Worm (Caenorhabditis elegans) whole organism, L1 larva: Measurements from ENCODE around the gene gpa-4.

Experiments used
- C04F5.9 ChIP-seq: sonication (generic microtip); optimal IDR thresholded peaks from 2 replicates; lab custom pipeline; 2016; ENCODE audit warnings: missing genetic modification characterization, missing compliant biosample characterization
- C34B4.2 ChIP-seq: sonication (generic microtip); optimal IDR thresholded peaks from 2 replicates; lab custom pipeline; 2017; ENCODE audit warnings: mild to moderate bottlenecking, missing genetic modification characterization, missing compliant biosample characterization
- F16B12.6 ChIP-seq: fragments of 150-350 bp; optimal IDR thresholded peaks from 2 replicates; lab custom pipeline; 2014; ENCODE audit warnings: missing biosample characterization, missing genetic modification characterization
- aha-1 ChIP-seq: fragments of 150-350 bp; optimal IDR thresholded peaks from 2 replicates; lab custom pipeline; 2014; ENCODE audit warnings: missing biosample characterization, missing genetic modification characterization
- alr-1 ChIP-seq: fragments of 200-800 bp; sonication (Bioruptor generic); optimal IDR thresholded peaks from 2 replicates; lab custom pipeline; 2018; ENCODE audit warnings: borderline replicate concordance, mild to moderate bottlenecking, missing genetic modification characterization, missing compliant biosample characterization
- aly-2 ChIP-seq: fragments of 150-350 bp; optimal IDR thresholded peaks from 2 replicates; lab custom pipeline; 2014; ENCODE audit warnings: missing biosample characterization, missing genetic modification characterization
- ama-1 ChIP-seq: fragments of 150-350 bp; optimal IDR thresholded peaks from 2 replicates; lab custom pipeline; 2014
- ceh-63 ChIP-seq: fragments of 200-800 bp; sonication (Bioruptor generic); optimal IDR thresholded peaks from 2 replicates; lab custom pipeline; 2018; ENCODE audit warnings: mild to moderate bottlenecking, missing genetic modification characterization, missing compliant biosample characterization
- dpl-1 ChIP-seq, 3 experiments: fragments of 150-350 bp in 2 of 3; sonication (generic microtip) in 1 of 3; optimal IDR thresholded peaks; 2 replicates each; lab custom pipeline; 2014 to 2017; ENCODE audit warnings: missing biosample characterization in 3 of 3, missing genetic modification characterization in 3 of 3, missing genetic modification reagents in 3 of 3
- efl-3 ChIP-seq: fragments of 200-800 bp; sonication (Bioruptor generic); optimal IDR thresholded peaks from 2 replicates; lab custom pipeline; 2018; ENCODE audit warnings: mild to moderate bottlenecking, missing genetic modification characterization, missing compliant biosample characterization
- elt-2 ChIP-seq: sonication (generic microtip); optimal IDR thresholded peaks from 2 replicates; lab custom pipeline; 2016; ENCODE audit warnings: missing genetic modification characterization, mild to moderate bottlenecking, inconsistent platforms, missing compliant biosample characterization, missing genetic modification reagents
- fkh-4 ChIP-seq: sonication (generic microtip); optimal IDR thresholded peaks from 2 replicates; lab custom pipeline; 2016; ENCODE audit warnings: missing compliant biosample characterization, missing genetic modification characterization, borderline replicate concordance
- fos-1 ChIP-seq: fragments of 150-350 bp; optimal IDR thresholded peaks from 2 replicates; lab custom pipeline; 2014; ENCODE audit warnings: missing biosample characterization, missing genetic modification characterization
- hlh-17 ChIP-seq: fragments of 200-800 bp; sonication (Bioruptor generic); optimal IDR thresholded peaks from 2 replicates; lab custom pipeline; 2018; ENCODE audit warnings: missing genetic modification characterization, mild to moderate bottlenecking, missing compliant biosample characterization, moderate library complexity, borderline replicate concordance
- isw-1 ChIP-seq: fragments of 200-800 bp; sonication (Bioruptor generic); IDR thresholded peaks from 2 replicates; pipeline ENCODE4 v1.3.6; 2022; ENCODE audit warnings: missing genetic modification characterization, missing compliant biosample characterization
- jun-1 ChIP-seq: fragments of 150-350 bp; optimal IDR thresholded peaks from 2 replicates; lab custom pipeline; 2014; ENCODE audit warnings: missing biosample characterization, missing genetic modification reagents, missing genetic modification characterization
- lin-14 ChIP-seq: fragments of 200-800 bp; sonication (Bioruptor generic); optimal IDR thresholded peaks from 2 replicates; lab custom pipeline; 2018; ENCODE audit warnings: mild to moderate bottlenecking, missing genetic modification characterization, moderate library complexity, missing compliant biosample characterization
- lsy-2 ChIP-seq, 2 experiments: fragments of 150-350 bp; optimal IDR thresholded peaks; 2 replicates each; lab custom pipeline; 2014; ENCODE audit warnings: missing biosample characterization in 2 of 2, missing genetic modification characterization in 2 of 2
- mef-2 ChIP-seq: fragments of 150-350 bp; optimal IDR thresholded peaks from 2 replicates; lab custom pipeline; 2014; ENCODE audit warnings: missing biosample characterization, missing genetic modification characterization
- mep-1 ChIP-seq: fragments of 150-350 bp; optimal IDR thresholded peaks from 2 replicates; lab custom pipeline; 2014; ENCODE audit warnings: missing biosample characterization, missing genetic modification characterization
- nhr-11 ChIP-seq: fragments of 150-350 bp; optimal IDR thresholded peaks from 2 replicates; lab custom pipeline; 2014; ENCODE audit warnings: missing biosample characterization, missing genetic modification characterization
- nhr-12 ChIP-seq: sonication (generic microtip); optimal IDR thresholded peaks from 2 replicates; lab custom pipeline; 2017; ENCODE audit warnings: missing biosample characterization, missing genetic modification characterization
- nhr-19 ChIP-seq: fragments of 200-800 bp; sonication (Bioruptor generic); conservative IDR thresholded peaks from 2 replicates; pipeline ENCODE4 v1.3.6; 2022; ENCODE audit warnings: missing genetic modification characterization, missing compliant biosample characterization
- nhr-20 ChIP-seq: sonication (generic microtip); optimal IDR thresholded peaks from 2 replicates; lab custom pipeline; 2016; ENCODE audit warnings: mild to moderate bottlenecking, missing genetic modification characterization, missing compliant biosample characterization
- nhr-28 ChIP-seq: fragments of 150-350 bp; optimal IDR thresholded peaks from 2 replicates; lab custom pipeline; 2014; ENCODE audit warnings: missing biosample characterization, missing genetic modification characterization
- nhr-47 ChIP-seq: sonication (generic microtip); optimal IDR thresholded peaks from 2 replicates; lab custom pipeline; 2016; ENCODE audit warnings: mild to moderate bottlenecking, missing genetic modification characterization, moderate library complexity, missing compliant biosample characterization
- nhr-71 ChIP-seq: sonication (generic microtip); optimal IDR thresholded peaks from 2 replicates; lab custom pipeline; 2016; ENCODE audit warnings: mild to moderate bottlenecking, missing genetic modification characterization, moderate library complexity, missing compliant biosample characterization
- nhr-76 ChIP-seq: sonication (generic microtip); optimal IDR thresholded peaks from 2 replicates; lab custom pipeline; 2017; ENCODE audit warnings: missing biosample characterization, missing genetic modification characterization
- nhr-77 ChIP-seq: fragments of 150-350 bp; optimal IDR thresholded peaks from 2 replicates; lab custom pipeline; 2014; ENCODE audit warnings: missing biosample characterization, missing genetic modification characterization
- nhr-85 ChIP-seq: sonication (generic microtip); peaks from one replicate; lab custom pipeline; 2016; ENCODE audit warnings: missing genetic modification characterization, inconsistent platforms, missing compliant biosample characterization
- nhr-90 ChIP-seq: sonication (generic microtip); optimal IDR thresholded peaks from 2 replicates; lab custom pipeline; 2016; ENCODE audit warnings: mild to moderate bottlenecking, missing genetic modification characterization, missing compliant biosample characterization; ENCODE audit not compliant: poor library complexity
- pag-3 ChIP-seq: sonication (generic microtip); optimal IDR thresholded peaks from 2 replicates; lab custom pipeline; 2017; ENCODE audit warnings: missing genetic modification characterization, mild to moderate bottlenecking, missing compliant biosample characterization, antibody characterized with exemption, borderline replicate concordance; ENCODE audit not compliant: insufficient read depth
- pax-3 ChIP-seq: fragments of 200-800 bp; sonication (Bioruptor generic); optimal IDR thresholded peaks from 2 replicates; lab custom pipeline; 2018; ENCODE audit warnings: mild to moderate bottlenecking, missing genetic modification characterization, moderate library complexity, missing compliant biosample characterization
- pqm-1 ChIP-seq: sonication (generic microtip); optimal IDR thresholded peaks from 3 replicates; lab custom pipeline; 2017; ENCODE audit warnings: missing biosample characterization, missing genetic modification characterization
- rnt-1 ChIP-seq: sonication (generic microtip); optimal IDR thresholded peaks from 2 replicates; lab custom pipeline; 2016; ENCODE audit warnings: mild to moderate bottlenecking, missing genetic modification characterization, moderate library complexity, missing compliant biosample characterization
- snpc-4 ChIP-seq: fragments of 150-350 bp; optimal IDR thresholded peaks from 2 replicates; lab custom pipeline; 2014; ENCODE audit warnings: missing biosample characterization, missing genetic modification characterization
- swsn-7 ChIP-seq: sonication (generic microtip); optimal IDR thresholded peaks from 2 replicates; lab custom pipeline; 2016; ENCODE audit warnings: missing genetic modification characterization, missing compliant biosample characterization
- tbx-2 ChIP-seq: sonication (generic microtip); optimal IDR thresholded peaks from 2 replicates; lab custom pipeline; 2016; ENCODE audit warnings: missing genetic modification characterization, missing compliant biosample characterization
- tlp-1 ChIP-seq: fragments of 150-350 bp; optimal IDR thresholded peaks from 2 replicates; lab custom pipeline; 2014; ENCODE audit warnings: missing biosample characterization, missing genetic modification characterization
- unc-130 ChIP-seq: fragments of 150-350 bp; optimal IDR thresholded peaks from 2 replicates; lab custom pipeline; 2017; ENCODE audit warnings: missing biosample characterization, missing genetic modification characterization, inconsistent platforms
- unc-30 ChIP-seq: sonication (generic microtip); optimal IDR thresholded peaks from 2 replicates; lab custom pipeline; 2017; ENCODE audit warnings: missing biosample characterization, missing genetic modification characterization
- unc-98 ChIP-seq: fragments of 200-800 bp; sonication (Bioruptor generic); IDR thresholded peaks from 2 replicates; pipeline ENCODE4 v1.3.6; 2022; ENCODE audit warnings: missing genetic modification characterization, missing compliant biosample characterization
- zip-4 ChIP-seq: fragments of 200-800 bp; sonication (Bioruptor generic); optimal IDR thresholded peaks from 2 replicates; lab custom pipeline; 2018; ENCODE audit warnings: mild to moderate bottlenecking, missing genetic modification characterization, moderate library complexity, missing compliant biosample characterization
- ztf-4 ChIP-seq: fragments of 150-350 bp; optimal IDR thresholded peaks from 2 replicates; lab custom pipeline; 2014; ENCODE audit warnings: missing biosample characterization, missing genetic modification characterization

gpa-4 gene

DNA sequence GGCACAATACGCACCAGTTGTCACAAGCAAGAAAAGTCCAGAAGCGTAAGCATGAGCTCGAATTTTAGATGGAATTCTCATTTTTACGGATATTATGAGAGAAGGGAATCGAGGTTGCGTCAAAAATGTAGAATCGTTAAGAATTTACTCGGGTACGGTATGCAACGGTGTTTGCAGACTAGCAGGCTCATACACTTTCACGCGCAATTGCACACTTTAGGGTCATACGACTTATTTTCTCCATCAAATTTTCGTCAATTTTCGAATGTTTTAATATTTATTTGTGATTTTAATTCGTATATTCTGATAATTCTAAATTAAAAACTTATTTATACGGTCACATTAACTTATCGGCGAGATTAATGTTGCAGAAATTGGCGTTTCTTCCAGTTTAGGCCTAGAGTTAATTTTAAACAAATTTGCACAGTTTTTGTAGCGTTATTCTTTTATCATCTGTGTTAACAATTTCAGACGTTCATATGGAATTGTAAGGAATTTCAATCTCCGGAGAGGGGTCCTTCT lies 8.0 kb upstream of the gpa-4 start, which contains the start of the genes T07A9.15 and nog-1 (continued):
- TF ChIP-seq tbx-2 (tag; lab: Kevin White, UChicago): peak; percentile 71
- TF ChIP-seq efl-3 (GFP tag; lab: Kevin White, UChicago): no peak
- peak; percentile 72 for TF ChIP-seq swsn-7
- no peak for TF ChIP-seq C34B4.2 (tag; lab: Kevin White, UChicago)
- no peak for TF ChIP-seq pqm-1 (tag; lab: Kevin White, UChicago)
- peak; percentile 98 for TF ChIP-seq F16B12.6
- peak; percentile 82 for TF ChIP-seq unc-130
- TF ChIP-seq lsy-2 (tag; optimal IDR thresholded peaks at IDR 0.05; lab: Kevin White, UChicago): peak; percentile 98 to 99
- peak; percentile 89 for TF ChIP-seq mep-1 (tag; lab: Kevin White, UChicago)
- no peak for TF ChIP-seq pag-3
- TF ChIP-seq aha-1: no peak
- TF ChIP-seq pax-3 (tag; lab: Kevin White, UChicago): peak; percentile 23
- peak; percentile 68 for TF ChIP-seq nhr-90 (tag; lab: Kevin White, UChicago)
- TF ChIP-seq zip-4 (GFP tag; lab: Kevin White, UChicago): no peak
- TF ChIP-seq rnt-1 (tag; lab: Kevin White, UChicago): peak; percentile 73
- peak; percentile 71 to 75 (median 73) for TF ChIP-seq dpl-1 (GFP tag; optimal IDR thresholded peaks at IDR 0.05; lab: Kevin White, UChicago)
- TF ChIP-seq nhr-76: no peak
- TF ChIP-seq nhr-20 (tag; lab: Kevin White, UChicago): peak; percentile 65
- TF ChIP-seq alr-1 (tag; lab: Kevin White, UChicago): no peak
- peak; percentile 79 for TF ChIP-seq nhr-71 (tag; lab: Kevin White, UChicago)
- no peak for TF ChIP-seq lin-14 (GFP tag; lab: Kevin White, UChicago)
- TF ChIP-seq ztf-4 (tag; lab: Kevin White, UChicago): peak; percentile 32
- peak; percentile 69 for TF ChIP-seq nhr-85
- peak; percentile 7 for TF ChIP-seq C04F5.9 (tag; lab: Kevin White, UChicago)
- peak; percentile 32 for TF ChIP-seq fos-1 (tag; lab: Kevin White, UChicago)
- TF ChIP-seq unc-30: no peak
- TF ChIP-seq nhr-11 (tag; lab: Kevin White, UChicago): no peak
- TF ChIP-seq ceh-63 (GFP tag; lab: Kevin White, UChicago): no peak
- no peak for TF ChIP-seq mef-2
- peak; percentile 56 for TF ChIP-seq isw-1 (GFP tag; lab: Robert Waterston, UW)
- TF ChIP-seq nhr-12 (tag; lab: Kevin White, UChicago): no peak
- no peak for TF ChIP-seq fkh-4

DNA sequence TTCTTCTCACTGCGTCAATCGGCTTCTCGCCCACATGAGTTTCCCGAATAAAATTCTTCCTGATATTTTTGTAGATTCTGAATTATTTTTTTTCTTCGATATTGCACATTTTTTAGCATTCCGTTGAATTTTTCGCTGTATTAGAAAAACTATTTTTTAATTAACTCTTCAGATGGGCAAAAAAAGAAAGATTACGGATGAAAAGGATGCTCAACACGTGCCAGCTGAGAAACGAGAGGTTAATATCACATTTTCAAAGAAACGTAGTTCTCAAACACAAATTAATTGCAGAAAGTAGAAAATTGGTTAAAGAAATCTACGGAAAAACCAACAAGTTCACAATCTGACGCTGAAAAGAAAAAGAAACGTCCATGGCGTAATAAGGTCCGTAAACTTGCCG lies 5.1 kb upstream of the gpa-4 start, which contains the start of gene rrp-8:
Gene rrp-8 (plus strand): TSS at position 173 of the 400 bp plus-strand sequence.
- peak in 1 of 2 experiments; percentile 20 for TF ChIP-seq lsy-2 (tag; optimal IDR thresholded peaks at IDR 0.05; lab: Kevin White, UChicago)
- TF ChIP-seq nhr-47 (tag; lab: Kevin White, UChicago): peak; percentile 3
- peak; percentile 36 for TF ChIP-seq nhr-85
- TF ChIP-seq aly-2: peak; percentile 73
- peak; percentile 3 for TF ChIP-seq ama-1 (lab: Kevin White, UChicago)
- no peak for TF ChIP-seq nhr-77 (tag; lab: Kevin White, UChicago)

ce11 chrIV:408892-409291 lies 7.4 kb downstream of the gpa-4 start:
- TF ChIP-seq lin-14 (GFP tag; lab: Kevin White, UChicago) (no peak), nhr-11 (tag; lab: Kevin White, UChicago) (no peak), jun-1 (no peak), nhr-85 (no peak), nhr-28 (tag; lab: Kevin White, UChicago) (no peak), snpc-4 (no peak), elt-2 (peak; percentile 28), nhr-20 (tag; lab: Kevin White, UChicago) (no peak), hlh-17 (no peak), nhr-19 (GFP tag; lab: Robert Waterston, UW) (no peak), unc-98 (GFP tag; lab: Robert Waterston, UW) (no peak), mef-2 (no peak), nhr-47 (tag; lab: Kevin White, UChicago) (no peak), tlp-1 (tag; lab: Kevin White, UChicago) (peak; percentile 22)
